Fruit fly (Drosophila melanogaster): Measurements from ENCODE around the gene Nadsyn.

The Nadsyn gene

dm6 chrX:13641891-13642617, 76.0 kb downstream of the Nadsyn start:
- TF ChIP-seq noc (tag; optimal IDR thresholded peaks at IDR 0.05) = no peak

DNA sequence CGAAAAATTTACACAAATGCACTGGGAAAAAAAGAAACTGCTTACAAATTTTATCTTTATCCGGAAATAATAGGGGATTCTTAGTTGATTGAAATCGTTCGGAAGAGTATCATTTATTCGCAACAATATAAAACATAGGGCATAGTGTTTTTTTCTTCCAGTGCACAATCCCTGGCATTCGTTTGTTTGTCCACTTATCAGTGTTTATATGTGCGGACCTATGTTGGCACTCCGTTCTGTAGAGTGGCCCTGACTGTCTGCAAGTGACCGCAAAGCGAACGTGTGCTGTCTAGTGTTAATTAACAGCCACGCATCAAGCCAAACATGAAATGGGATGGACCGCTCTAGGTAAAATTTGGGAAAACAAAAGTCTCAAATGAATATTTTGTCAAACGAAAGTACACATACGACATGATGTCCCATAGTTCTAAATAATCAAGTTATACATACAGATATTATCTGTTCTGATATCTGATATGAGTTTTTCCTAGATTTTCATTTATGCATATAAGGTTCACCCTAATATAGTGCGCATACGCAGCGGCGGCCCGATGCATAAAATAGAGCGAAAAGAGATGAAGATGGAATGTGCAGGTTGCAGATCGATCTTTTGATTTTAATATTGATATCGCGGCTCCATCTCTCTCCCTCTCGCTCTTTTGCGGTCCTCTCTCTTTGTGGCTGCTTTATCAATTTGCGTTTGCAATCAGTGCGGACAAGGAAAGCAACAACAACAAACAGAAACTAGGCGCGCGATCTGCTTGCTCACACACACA, 76.8 kb downstream of the Nadsyn start:
- TF ChIP-seq noc (tag; optimal IDR thresholded peaks at IDR 0.05) = peak; percentile 93

DNA sequence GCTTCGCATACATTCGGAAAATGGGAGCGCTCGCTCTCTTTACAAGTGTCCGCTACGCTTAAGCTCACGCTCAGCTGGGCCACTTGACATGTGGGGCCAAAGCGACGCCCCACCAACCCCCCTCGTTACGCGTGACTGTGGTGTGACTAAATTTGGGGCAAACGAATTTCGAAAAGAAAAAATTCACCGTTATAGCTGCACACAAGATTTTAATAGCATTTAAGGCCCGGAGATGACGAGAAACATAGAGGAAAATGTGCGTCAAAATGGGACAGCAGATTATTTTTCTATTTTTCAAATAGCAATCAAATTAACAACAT, 77.4 kb downstream of the Nadsyn start:
- TF ChIP-seq noc (tag; optimal IDR thresholded peaks at IDR 0.05) = no peak

- peak; percentile 95 for TF ChIP-seq noc (tag; optimal IDR thresholded peaks at IDR 0.05)
Measured at dm6 chrX:13639998-13640691, 77.9 kb downstream of the Nadsyn start.

DNA sequence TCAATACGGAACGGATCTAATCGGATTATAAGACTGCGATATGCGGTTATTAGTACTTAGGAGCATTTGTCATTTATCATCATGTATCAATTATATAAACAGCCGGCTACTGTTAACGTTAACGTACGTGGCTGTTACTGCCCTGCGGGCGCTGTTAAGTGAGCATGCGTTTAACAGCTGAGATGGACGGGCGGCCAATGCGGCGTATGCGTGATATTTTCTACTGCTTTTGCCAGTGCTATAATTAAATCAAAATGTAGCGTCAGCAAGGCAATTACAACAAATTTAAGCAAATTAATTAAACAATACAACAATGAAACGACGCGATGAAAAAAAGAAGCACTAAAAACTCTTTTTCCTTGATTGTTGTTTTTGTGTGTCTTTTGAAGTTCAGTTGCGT, 80.5 kb downstream of the Nadsyn start:
- TF ChIP-seq noc (tag; optimal IDR thresholded peaks at IDR 0.05) = no peak

dm6 chrX:13636810-13637209, 81.3 kb downstream of the Nadsyn start:
- TF ChIP-seq noc (tag; optimal IDR thresholded peaks at IDR 0.05) = peak; percentile 57

- no peak for TF ChIP-seq noc (tag; optimal IDR thresholded peaks at IDR 0.05)
Measured at dm6 chrX:13635000-13635368, 83.1 kb downstream of the Nadsyn start.

Measured in whole organism, larva.